Worm (Caenorhabditis elegans) whole organism, mixed stage, embryonic: ENCODE data around the gene Y69A2AR.1.

Source experiments
- bed-3 ChIP-seq: fragments of 200-800 bp; sonication (Bioruptor generic); optimal IDR thresholded peaks from 3 replicates; lab custom pipeline; 2018; ENCODE audit warnings: mild to moderate bottlenecking, missing genetic modification characterization, moderate library complexity, missing compliant biosample characterization
- blmp-1 ChIP-seq: fragments of 150-350 bp; optimal IDR thresholded peaks from 2 replicates; lab custom pipeline; 2014; ENCODE audit warnings: missing biosample characterization, missing genetic modification characterization
- mep-1 ChIP-seq: fragments of 150-350 bp; optimal IDR thresholded peaks from 2 replicates; lab custom pipeline; 2017; ENCODE audit warnings: missing biosample characterization, missing genetic modification reagents, missing genetic modification characterization, inconsistent platforms
- nhr-76 ChIP-seq: sonication (generic microtip); optimal IDR thresholded peaks from 2 replicates; lab custom pipeline; 2017; ENCODE audit warnings: missing biosample characterization, missing genetic modification characterization
- sem-2 ChIP-seq: fragments of 200-800 bp; sonication (Bioruptor generic); optimal IDR thresholded peaks from 2 replicates; lab custom pipeline; 2018; ENCODE audit warnings: mild to moderate bottlenecking, missing genetic modification characterization, missing compliant biosample characterization
- snpc-4 ChIP-seq: fragments of 150-350 bp; optimal IDR thresholded peaks from 2 replicates; lab custom pipeline; 2014; ENCODE audit warnings: missing biosample characterization, missing genetic modification characterization

DNA sequence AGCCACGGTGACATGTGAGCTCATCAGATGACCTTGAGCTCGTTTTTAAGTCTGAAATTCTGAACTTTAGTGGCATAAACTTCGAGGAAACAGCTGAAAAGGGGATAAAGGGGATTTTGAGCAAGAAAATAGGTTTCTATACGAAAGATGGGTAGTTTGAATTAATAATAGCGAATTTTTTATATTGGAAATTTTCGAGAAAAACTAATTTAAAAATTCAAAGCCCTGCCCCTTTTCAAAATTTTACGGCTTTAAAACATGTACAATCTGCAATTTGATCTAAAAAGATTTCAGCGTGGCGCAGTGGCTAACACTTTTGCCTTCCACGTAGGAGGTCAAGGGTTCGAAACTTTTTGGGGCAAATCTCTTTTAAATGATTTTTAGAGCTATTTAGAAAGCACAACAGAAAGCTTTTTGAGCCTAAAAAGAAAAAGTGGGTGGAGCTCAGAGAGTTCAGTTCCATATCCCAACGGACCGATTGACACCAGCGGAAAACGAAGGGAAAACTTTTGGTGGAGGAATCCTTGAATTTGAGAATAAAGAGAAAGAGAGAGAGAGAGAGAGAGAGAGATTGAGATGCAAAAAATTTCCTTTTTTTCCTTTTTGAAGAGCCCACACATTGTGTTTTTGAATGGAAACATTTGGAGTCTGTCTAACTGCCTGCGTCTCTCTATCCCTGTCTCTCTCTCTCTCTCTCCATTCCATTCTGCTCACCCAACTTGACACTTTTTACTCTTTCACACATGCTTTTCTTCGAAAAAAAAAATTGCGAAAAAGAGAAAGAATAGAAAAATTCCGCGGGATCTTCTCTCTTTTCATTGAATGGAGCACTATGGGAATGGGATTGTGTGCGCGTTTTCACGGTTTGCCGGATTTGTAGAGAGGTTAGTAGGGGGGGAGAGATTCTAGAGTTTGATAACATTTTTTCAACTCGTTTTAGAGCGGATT is 2.6 kb upstream of the Y69A2AR.1 start, which contains the start of gene Y69A2AR.31:
- TF ChIP-seq blmp-1 = no peak
- no peak for TF ChIP-seq bed-3 (GFP tag; lab: Kevin White, UChicago)
- TF ChIP-seq snpc-4 (tag; lab: Kevin White, UChicago) = no peak
- TF ChIP-seq mep-1 = no peak
- TF ChIP-seq sem-2 (GFP tag; lab: Kevin White, UChicago) = no peak
- no peak for TF ChIP-seq nhr-76 (tag; lab: Kevin White, UChicago)
